Fruit fly (Drosophila melanogaster) whole organism, embryonic: ENCODE data around the gene CG7227.

Experiments used
- Adf1 ChIP-seq: fragments of 200-800 bp; sonication (Bioruptor generic); IDR thresholded peaks from 2 replicates; pipeline ENCODE4 v1.3.6; 2022; ENCODE audit warnings: missing biosample characterization, missing genetic modification characterization
- Awh ChIP-seq: fragments of 200-800 bp; sonication (Bioruptor generic); IDR thresholded peaks from 2 replicates; pipeline ENCODE4, ENCODE4 v1.3.6; 2022; ENCODE audit warnings: missing biosample characterization, missing genetic modification characterization
- Bdp1 ChIP-seq: fragments of 200-800 bp; sonication (Bioruptor generic); optimal IDR thresholded peaks from 3 replicates; lab custom pipeline; 2016; ENCODE audit warnings: missing biosample characterization, missing genetic modification characterization
- Blimp-1 ChIP-seq: fragments of 200-800 bp; sonication (Bioruptor generic); optimal IDR thresholded peaks from 3 replicates; lab custom pipeline; 2018; ENCODE audit warnings: missing biosample characterization, missing genetic modification characterization, mild to moderate bottlenecking, moderate library complexity, missing genetic modification reagents
- CG10147 ChIP-seq: fragments of 200-800 bp; sonication (Bioruptor generic); optimal IDR thresholded peaks from 2 replicates; lab custom pipeline; 2019; ENCODE audit warnings: missing biosample characterization, mild to moderate bottlenecking, missing genetic modification characterization, moderate library complexity
- CG10321 ChIP-seq: fragments of 200-800 bp; sonication (Bioruptor generic); IDR thresholded peaks from 2 replicates; pipeline ENCODE4 v1.3.6; 2022; ENCODE audit warnings: missing biosample characterization, missing genetic modification characterization
- CG10431 ChIP-seq: fragments of 200-800 bp; sonication (Bioruptor generic); optimal IDR thresholded peaks from 3 replicates; lab custom pipeline; 2018; ENCODE audit warnings: missing biosample characterization, mild to moderate bottlenecking, missing genetic modification characterization
- CG11504 ChIP-seq: fragments of 200-800 bp; sonication (Bioruptor generic); optimal IDR thresholded peaks from 3 replicates; lab custom pipeline; 2019; ENCODE audit warnings: missing biosample characterization, mild to moderate bottlenecking, missing genetic modification characterization, moderate library complexity
- CG11695 ChIP-seq: fragments of 200-800 bp; sonication (Bioruptor generic); IDR thresholded peaks from 3 replicates; pipeline ENCODE4 v1.3.6; 2022; ENCODE audit warnings: missing biosample characterization, missing genetic modification characterization
- CG14441 ChIP-seq: fragments of 200-800 bp; sonication (Bioruptor generic); IDR thresholded peaks from 2 replicates; pipeline ENCODE4 v1.3.6; 2022; ENCODE audit warnings: missing biosample characterization, missing genetic modification characterization
- CG1529 ChIP-seq: fragments of 200-800 bp; sonication (Bioruptor generic); optimal IDR thresholded peaks from 3 replicates; lab custom pipeline; 2018; ENCODE audit warnings: missing biosample characterization, missing genetic modification characterization
- CG17328 ChIP-seq: fragments of 200-800 bp; sonication (Bioruptor generic); IDR thresholded peaks from 2 replicates; pipeline ENCODE4 v1.3.6; 2022; ENCODE audit warnings: missing biosample characterization, missing genetic modification characterization
- CG18262 ChIP-seq: fragments of 200-800 bp; optimal IDR thresholded peaks from 3 replicates; lab custom pipeline; 2019; ENCODE audit warnings: missing biosample characterization, mild to moderate bottlenecking, missing genetic modification characterization, moderate library complexity
- CG2116 ChIP-seq: fragments of 200-800 bp; sonication (Bioruptor generic); optimal IDR thresholded peaks from 3 replicates; lab custom pipeline; 2018; ENCODE audit warnings: missing biosample characterization, mild to moderate bottlenecking, missing genetic modification characterization
- CG31224 ChIP-seq: fragments of 200-800 bp; sonication (Bioruptor generic); IDR thresholded peaks from 2 replicates; pipeline ENCODE4 v1.3.6; 2022; ENCODE audit warnings: missing biosample characterization, missing genetic modification characterization
- CG31365 ChIP-seq: fragments of 200-800 bp; sonication (Bioruptor generic); optimal IDR thresholded peaks from 2 replicates; lab custom pipeline; 2018; ENCODE audit warnings: missing biosample characterization, mild to moderate bottlenecking, missing genetic modification characterization
- CG32767 ChIP-seq: fragments of 200-800 bp; sonication (Bioruptor generic); IDR thresholded peaks from 2 replicates; pipeline ENCODE4 v1.3.6; 2022; ENCODE audit warnings: missing biosample characterization, missing genetic modification characterization
- CG34224 ChIP-seq: fragments of 200-800 bp; sonication (Bioruptor generic); IDR thresholded peaks from 3 replicates; pipeline ENCODE4 v1.3.6; 2022; ENCODE audit warnings: missing biosample characterization, missing genetic modification characterization; ENCODE audit not compliant: partially characterized antibody
- CG3726 ChIP-seq: fragments of 200-800 bp; sonication (Bioruptor generic); IDR thresholded peaks from 3 replicates; pipeline ENCODE4, ENCODE4 v1.3.6; 2022; ENCODE audit warnings: missing biosample characterization, missing genetic modification characterization
- CG4707 ChIP-seq: fragments of 200-800 bp; sonication (Bioruptor generic); optimal IDR thresholded peaks from 2 replicates; lab custom pipeline; 2018; ENCODE audit warnings: missing biosample characterization, mild to moderate bottlenecking, missing genetic modification characterization, moderate library complexity
- CG6254 ChIP-seq: fragments of 200-800 bp; sonication (Bioruptor generic); optimal IDR thresholded peaks from 3 replicates; lab custom pipeline; 2017; ENCODE audit warnings: mild to moderate bottlenecking, missing biosample characterization, missing genetic modification reagents, missing genetic modification characterization
- CG8388 ChIP-seq: fragments of 200-800 bp; sonication (Bioruptor generic); optimal IDR thresholded peaks from 2 replicates; lab custom pipeline; 2019; ENCODE audit warnings: missing biosample characterization, mild to moderate bottlenecking, missing genetic modification characterization, moderate library complexity
- CoRest ChIP-seq: fragments of 200-800 bp; sonication (Bioruptor generic); optimal IDR thresholded peaks from 3 replicates; lab custom pipeline; 2018; ENCODE audit warnings: missing biosample characterization, mild to moderate bottlenecking, missing genetic modification characterization, moderate library complexity
- Dfd ChIP-seq, 2 experiments: fragments of >200 bp; optimal IDR thresholded peaks; 2 replicates each; lab custom pipeline; 2017; ENCODE audit warnings: missing biosample characterization in 2 of 2, missing genetic modification characterization in 2 of 2
- Dip3 ChIP-seq: fragments of 200-800 bp; sonication (Bioruptor generic); optimal IDR thresholded peaks from 3 replicates; lab custom pipeline; 2016; ENCODE audit warnings: missing biosample characterization, missing genetic modification characterization
- Drgx ChIP-seq: fragments of 200-800 bp; sonication (Bioruptor generic); IDR thresholded peaks from 2 replicates; pipeline ENCODE4 v1.3.6; 2022; ENCODE audit warnings: missing biosample characterization, missing genetic modification characterization
- Hmx ChIP-seq: fragments of 200-800 bp; sonication (Bioruptor generic); optimal IDR thresholded peaks from 2 replicates; lab custom pipeline; 2016; ENCODE audit warnings: missing biosample characterization, missing genetic modification characterization
- Hr3 ChIP-seq: fragments of 200-800 bp; sonication (Bioruptor generic); optimal IDR thresholded peaks from 3 replicates; lab custom pipeline; 2016; ENCODE audit warnings: missing biosample characterization, missing genetic modification characterization
- Jarid2 ChIP-seq: fragments of 200-800 bp; sonication (Bioruptor generic); optimal IDR thresholded peaks from 3 replicates; lab custom pipeline; 2017; ENCODE audit warnings: mild to moderate bottlenecking, missing biosample characterization, missing genetic modification reagents, missing genetic modification characterization
- Lim3 ChIP-seq: fragments of 200-800 bp; sonication (Bioruptor generic); IDR thresholded peaks from 2 replicates; pipeline ENCODE4 v1.3.6; 2022; ENCODE audit warnings: missing biosample characterization, missing genetic modification characterization
- Lpt ChIP-seq: fragments of >200 bp; optimal IDR thresholded peaks from 2 replicates; lab custom pipeline; 2018; ENCODE audit warnings: missing biosample characterization, missing genetic modification characterization
- Meics ChIP-seq: fragments of 200-800 bp; sonication (Bioruptor generic); optimal IDR thresholded peaks from 2 replicates; lab custom pipeline; 2017; ENCODE audit warnings: missing biosample characterization, mild to moderate bottlenecking, missing genetic modification characterization
- Oli ChIP-seq: fragments of 200-800 bp; sonication (Bioruptor generic); optimal IDR thresholded peaks from 2 replicates; lab custom pipeline; 2018; ENCODE audit warnings: missing biosample characterization, mild to moderate bottlenecking, missing genetic modification characterization, moderate library complexity
- Sin3A ChIP-seq: fragments of >200 bp; optimal IDR thresholded peaks from 2 replicates; lab custom pipeline; 2018
- Sox100B ChIP-seq: fragments of 200-800 bp; sonication (Bioruptor generic); optimal IDR thresholded peaks from 3 replicates; lab custom pipeline; 2018; ENCODE audit warnings: missing biosample characterization, mild to moderate bottlenecking, missing genetic modification characterization
- al ChIP-seq: fragments of 200-800 bp; sonication (Bioruptor generic); IDR thresholded peaks from 2 replicates; pipeline ENCODE4 v1.3.6; 2022; ENCODE audit warnings: missing biosample characterization, missing genetic modification characterization
- az2 ChIP-seq: fragments of 200-800 bp; sonication (Bioruptor generic); optimal IDR thresholded peaks from 3 replicates; lab custom pipeline; 2016; ENCODE audit warnings: missing biosample characterization, missing genetic modification characterization
- chif ChIP-seq, 2 experiments: fragments of 200-800 bp; sonication (Bioruptor generic); optimal IDR thresholded peaks; 3 replicates each; lab custom pipeline; 2016; ENCODE audit warnings: missing biosample characterization in 2 of 2, missing genetic modification characterization in 2 of 2
- cwo ChIP-seq: fragments of 200-800 bp; sonication (Bioruptor generic); optimal IDR thresholded peaks from 3 replicates; lab custom pipeline; 2017; ENCODE audit warnings: missing biosample characterization, missing genetic modification characterization, mild to moderate bottlenecking, moderate library complexity, missing genetic modification reagents
- da ChIP-seq: fragments of 200-800 bp; sonication (Bioruptor generic); optimal IDR thresholded peaks from 2 replicates; lab custom pipeline; 2016; ENCODE audit warnings: missing biosample characterization, missing genetic modification characterization
- danr ChIP-seq: fragments of 200-800 bp; sonication (Bioruptor generic); IDR thresholded peaks from 2 replicates; pipeline ENCODE4 v1.3.6; 2022; ENCODE audit warnings: missing biosample characterization, missing genetic modification characterization
- emc ChIP-seq: fragments of 200-800 bp; sonication (Bioruptor generic); optimal IDR thresholded peaks from 2 replicates; lab custom pipeline; 2016; ENCODE audit warnings: missing biosample characterization, missing genetic modification characterization
- ems ChIP-seq: fragments of 200-800 bp; sonication (Bioruptor generic); optimal IDR thresholded peaks from 3 replicates; lab custom pipeline; 2016; ENCODE audit warnings: missing biosample characterization, missing genetic modification characterization
- ind ChIP-seq: fragments of 200-800 bp; sonication (Bioruptor generic); optimal IDR thresholded peaks from 3 replicates; lab custom pipeline; 2016; ENCODE audit warnings: missing biosample characterization, missing genetic modification characterization
- jumu ChIP-seq: fragments of 200-800 bp; sonication (Bioruptor generic); optimal IDR thresholded peaks from 3 replicates; lab custom pipeline; 2016; ENCODE audit warnings: missing biosample characterization, missing genetic modification characterization
- otp ChIP-seq: fragments of 200-800 bp; sonication (Bioruptor generic); IDR thresholded peaks from 3 replicates; pipeline ENCODE4, ENCODE4 v1.3.6; 2022; ENCODE audit warnings: missing biosample characterization, missing genetic modification characterization
- so ChIP-seq: fragments of 200-800 bp; sonication (Bioruptor generic); IDR thresholded peaks from 3 replicates; pipeline ENCODE4 v1.3.6; 2022; ENCODE audit warnings: missing biosample characterization, missing genetic modification characterization
- tio ChIP-seq: fragments of 200-800 bp; sonication (Bioruptor generic); optimal IDR thresholded peaks from 2 replicates; lab custom pipeline; 2017; ENCODE audit warnings: missing biosample characterization, missing genetic modification characterization, inconsistent platforms
- tll ChIP-seq, 2 experiments: fragments of 200-800 bp in 1 of 2; fragments of >200 bp in 1 of 2; sonication (Bioruptor generic) in 1 of 2; optimal IDR thresholded peaks; 2 replicates each; lab custom pipeline; 2017 to 2019; ENCODE audit warnings: missing biosample characterization in 2 of 2, missing genetic modification characterization in 2 of 2, mild to moderate bottlenecking in 1 of 2, moderate library complexity in 1 of 2
- ttk ChIP-seq: fragments of 200-800 bp; sonication (Bioruptor generic); IDR thresholded peaks from 2 replicates; pipeline ENCODE4 v2.1.2; 2022; ENCODE audit warnings: missing biosample characterization, missing genetic modification characterization
- zfh2 ChIP-seq: fragments of 200-800 bp; sonication (Bioruptor generic); optimal IDR thresholded peaks from 2 replicates; lab custom pipeline; 2016; ENCODE audit warnings: missing biosample characterization, missing genetic modification characterization

CG7227 gene

dm6 chr2L:7964611-7965010 is 33.3 kb downstream of the CG7227 start (continued):
- TF ChIP-seq so (GFP tag; lab: Robert Waterston, UW) (peak; percentile 72; the same call in 2 of the 3 replicates), CG32767 (GFP tag; lab: Robert Waterston, UW) (peak; percentile 56), chif (GFP tag; optimal IDR thresholded peaks at IDR 0.05; lab: Kevin White, UChicago) (peak; percentile 69 to 80), Dip3 (peak; percentile 12), CG31224 (GFP tag; lab: Robert Waterston, UW) (peak; percentile 28; the same call in 1 of the 2 replicates), CoRest (tag; lab: Kevin White, UChicago) (peak; percentile 72), Bdp1 (peak; percentile 39), Lpt (GFP tag; lab: Kevin White, UChicago) (no peak), CG10147 (GFP tag; lab: Kevin White, UChicago) (peak; percentile 33), CG31365 (tag; lab: Kevin White, UChicago) (no peak), CG10321 (GFP tag; lab: Robert Waterston, UW) (peak; percentile 43; the same call in 1 of the 2 replicates), da (GFP tag; lab: Kevin White, UChicago) (peak; percentile 31), CG11695 (GFP tag; lab: Robert Waterston, UW) (peak; percentile 74), tio (GFP tag; lab: Kevin White, UChicago) (peak; percentile 62), Drgx (GFP tag; lab: Robert Waterston, UW) (peak; percentile 93), CG8388 (peak; percentile 80), al (peak; percentile 36; the same call in 1 of the 2 replicates), Awh (peak; percentile 80), CG18262 (tag; lab: Kevin White, UChicago) (peak; percentile 64), jumu (peak; percentile 61), otp (peak; percentile 84), ttk (GFP tag; lab: Robert Waterston, UW) (peak; percentile 87), Meics (GFP tag; lab: Kevin White, UChicago) (peak; percentile 53), Adf1 (GFP tag; lab: Robert Waterston, UW) (peak; percentile 12; the same call in 1 of the 2 replicates), CG6254 (GFP tag; lab: Kevin White, UChicago) (peak; percentile 41), CG14441 (GFP tag; lab: Robert Waterston, UW) (peak; percentile 83), Sin3A (lab: Kevin White, UChicago) (no peak), CG4707 (GFP tag; lab: Kevin White, UChicago) (peak; percentile 43), Sox100B (GFP tag; lab: Kevin White, UChicago) (peak; percentile 63), Hr3 (GFP tag; lab: Kevin White, UChicago) (peak; percentile 70), ems (peak; percentile 64), CG34224 (GFP tag; lab: Robert Waterston, UW) (no peak), danr (GFP tag; lab: Robert Waterston, UW) (0 out of 2 replicates have a peak, but pooled peaks have one; percentile 41), Dfd (GFP tag; optimal IDR thresholded peaks at IDR 0.05; lab: Kevin White, UChicago) (no peak), CG2116 (GFP tag; lab: Kevin White, UChicago) (no peak), Lim3 (GFP tag; lab: Robert Waterston, UW) (peak; percentile 62; the same call in 1 of the 2 replicates), CG3726 (GFP tag; lab: Robert Waterston, UW) (peak; percentile 67; the same call in 2 of the 3 replicates), zfh2 (GFP tag; lab: Kevin White, UChicago) (peak; percentile 11), Blimp-1 (GFP tag; lab: Kevin White, UChicago) (peak; percentile 64), Oli (tag; lab: Kevin White, UChicago) (peak; percentile 86), CG1529 (GFP tag; lab: Kevin White, UChicago) (peak; percentile 40), tll (GFP tag; optimal IDR thresholded peaks at IDR 0.05; lab: Kevin White, UChicago) (no peak), Hmx (GFP tag; lab: Kevin White, UChicago) (no peak), emc (no peak), cwo (GFP tag; lab: Kevin White, UChicago) (peak; percentile 34), CG11504 (tag; lab: Kevin White, UChicago) (peak; percentile 90), CG17328 (GFP tag; lab: Robert Waterston, UW) (peak; percentile 82), CG10431 (GFP tag; lab: Kevin White, UChicago) (no peak), Jarid2 (peak; percentile 20), az2 (GFP tag; lab: Kevin White, UChicago) (peak; percentile 77), ind (GFP tag; lab: Kevin White, UChicago) (peak; percentile 68)
